Worm (Caenorhabditis elegans) whole organism, L4/young adult: Measurements from ENCODE around the gene fubl-3.

Experiments
- W03F9.2 ChIP-seq: fragments of 150-350 bp; optimal IDR thresholded peaks from 2 replicates; lab custom pipeline; 2014; ENCODE audit warnings: missing biosample characterization, missing genetic modification characterization
- him-1 ChIP-seq: sonication (generic microtip); optimal IDR thresholded peaks from 2 replicates; lab custom pipeline; 2016; ENCODE audit warnings: missing genotype, missing genetic modification reagents, missing genetic modification characterization, missing compliant biosample characterization

DNA sequence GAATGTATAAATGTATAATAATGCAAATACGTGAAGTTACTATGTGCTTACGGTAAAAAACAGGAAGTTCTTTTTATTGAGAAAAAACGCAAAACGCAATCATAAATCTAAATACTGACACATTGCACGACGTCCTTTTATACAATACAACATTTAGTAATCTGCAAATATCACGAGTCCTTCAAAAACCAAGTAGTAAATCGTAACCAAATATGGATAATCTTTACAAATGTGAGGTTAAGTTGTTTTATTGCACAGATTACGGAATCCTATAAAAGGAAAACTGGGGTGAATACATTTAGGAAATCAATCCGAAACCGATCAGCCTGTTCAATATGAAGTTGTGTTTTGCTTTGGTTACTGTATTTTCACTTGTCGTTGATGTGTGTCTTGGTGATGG, 36.0 kb upstream of the fubl-3 start, which contains the start of gene F11C7.7:
- no peak for TF ChIP-seq W03F9.2 (tag; lab: Kevin White, UChicago)
- no peak for TF ChIP-seq him-1 (tag; lab: Kevin White, UChicago)
